Worm (Caenorhabditis elegans): ENCODE results near the gene F17C11.6.

ce11 chrV:10931189-10931588, 23.7 kb upstream of the F17C11.6 start, which contains the start of gene scvp-1:
- TF ChIP-seq nhr-67 (tag; optimal IDR thresholded peaks at IDR 0.05) (no peak), nhr-25 (tag; optimal IDR thresholded peaks at IDR 0.05) (no peak), ama-1 (optimal IDR thresholded peaks at IDR 0.05) (no peak), unc-62 (GFP tag; optimal IDR thresholded peaks at IDR 0.05) (no peak), hmg-11 (tag; optimal IDR thresholded peaks at IDR 0.05) (no peak), ceh-9 (tag; optimal IDR thresholded peaks at IDR 0.05) (no peak), daf-12 (tag; optimal IDR thresholded peaks at IDR 0.05) (no peak), pqm-1 (tag; optimal IDR thresholded peaks at IDR 0.05) (no peak), fos-1 (tag; optimal IDR thresholded peaks at IDR 0.05) (no peak)
